Worm (Caenorhabditis elegans) whole organism, mixed stage, embryonic: ENCODE data around the gene mig-18.
"Not testable (repeated sequence)": the region's sequence is repeated elsewhere in the genome, so short reads cannot be mapped to it uniquely, and the experiment has no call there.

Source experiments
- bed-3 ChIP-seq: fragments of 200-800 bp; sonication (Bioruptor generic); optimal IDR thresholded peaks from 3 replicates; lab custom pipeline; 2018; ENCODE audit warnings: mild to moderate bottlenecking, missing genetic modification characterization, moderate library complexity, missing compliant biosample characterization
- elt-3 ChIP-seq: fragments of 150-350 bp; optimal IDR thresholded peaks from 2 replicates; lab custom pipeline; 2014; ENCODE audit warnings: missing biosample characterization, missing genetic modification characterization
- lin-13 ChIP-seq: fragments of 150-350 bp; optimal IDR thresholded peaks from 2 replicates; lab custom pipeline; 2014; ENCODE audit warnings: missing biosample characterization, missing genetic modification characterization
- nhr-2 ChIP-seq: fragments of 150-350 bp; optimal IDR thresholded peaks from 2 replicates; lab custom pipeline; 2014; ENCODE audit warnings: missing biosample characterization, missing genetic modification characterization
- pha-4 ChIP-seq: fragments of 150-350 bp; optimal IDR thresholded peaks from 2 replicates; lab custom pipeline; 2018; ENCODE audit warnings: missing biosample characterization, missing genetic modification reagents, missing genetic modification characterization
- ztf-11 ChIP-seq: fragments of 150-350 bp; optimal IDR thresholded peaks from 2 replicates; lab custom pipeline; 2014; ENCODE audit warnings: missing biosample characterization, missing genetic modification characterization

DNA sequence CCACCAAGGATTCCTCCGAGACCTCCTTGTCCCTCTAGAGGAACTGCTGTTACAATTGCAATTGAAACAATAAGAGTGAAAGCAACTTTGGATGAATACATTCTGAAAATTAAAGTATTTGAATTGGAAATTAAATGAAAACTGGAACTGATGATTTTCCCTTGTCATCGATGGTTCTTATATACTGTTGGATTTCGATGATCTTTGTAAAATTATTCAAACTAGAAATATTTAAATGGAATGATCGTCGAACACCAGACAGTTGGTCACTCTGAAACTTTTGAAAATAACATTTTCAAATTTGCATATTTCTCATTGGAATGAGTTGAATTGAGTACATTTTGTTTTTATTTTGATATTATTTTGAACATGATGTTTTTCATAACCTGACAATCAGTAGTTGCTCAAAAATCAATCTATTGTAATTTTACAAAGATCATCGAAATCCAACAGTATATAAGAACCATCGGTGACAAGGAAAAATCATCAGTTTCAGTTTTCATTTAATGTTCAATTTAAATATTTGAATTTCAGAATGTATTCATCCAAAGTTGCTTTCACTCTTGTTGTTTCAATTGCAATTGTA, 1.3 kb upstream of the mig-18 start, which contains the start of the genes srlf-9 and srlf-10:
- not testable (repeated sequence) for TF ChIP-seq bed-3 (GFP tag; lab: Kevin White, UChicago); nhr-2 (tag; lab: Kevin White, UChicago); ztf-11 (tag; lab: Kevin White, UChicago); lin-13 (tag; lab: Kevin White, UChicago); pha-4; elt-3 (tag; lab: Kevin White, UChicago)
